Worm (Caenorhabditis elegans): Measurements from ENCODE around the gene T25B6.5.

ce11 chrX:9045913-9046312, 24.4 kb upstream of the T25B6.5 start, which contains the start of gene prdm-14:
- TF ChIP-seq cog-1 (tag; optimal IDR thresholded peaks at IDR 0.05) (no peak), med-1 (GFP tag; optimal IDR thresholded peaks at IDR 0.05; ENCODE audit: insufficient read depth) (no peak), tab-1 (GFP tag; IDR thresholded peaks at IDR 0.05) (no peak), ref-1 (GFP tag; conservative IDR thresholded peaks at IDR 0.05) (no peak), T22C8.4 (GFP tag; IDR thresholded peaks at IDR 0.05) (no peak), ztf-23 (GFP tag; IDR thresholded peaks at IDR 0.05) (no peak), klf-2 (GFP tag; conservative IDR thresholded peaks at IDR 0.05) (no peak)
